In genomic region chr3L:16483524-16484370, dm6 we compare ENCODE assay signal across 1 fruit fly cellular context.
TF ChIP-seq lines count a peak whose summit lies in the region.

TSS of gene aos (minus strand) at chr3L:16483650.

TF ChIP-seq in whole organism, embryonic, 481 proteins besides CTCF, POLR2A, EP300 and RAD21 (continued from another document and continues in another):
- TF ChIP-seq hb (GFP tag; IDR thresholded peaks at IDR 0.05; lab: Robert Waterston, UW; ENCODE audit: partially characterized antibody) (no peak), pros (GFP tag; optimal IDR thresholded peaks at IDR 0.05; lab: Kevin White, UChicago) (no peak), CG16813 (GFP tag; IDR thresholded peaks at IDR 0.05; lab: Robert Waterston, UW; ENCODE audit: partially characterized antibody) (no peak), vnd (GFP tag; IDR thresholded peaks at IDR 0.05; lab: Robert Waterston, UW; ENCODE audit: partially characterized antibody) (no peak), MBD-R2 (GFP tag; IDR thresholded peaks at IDR 0.05; lab: Robert Waterston, UW) (peak; percentile 12; the same call in 1 of the 2 replicates), Spps (tag; optimal IDR thresholded peaks at IDR 0.05; lab: Kevin White, UChicago) (peak; percentile 64), pum (GFP tag; optimal IDR thresholded peaks at IDR 0.05; lab: Kevin White, UChicago) (no peak), Sry-β (GFP tag; optimal IDR thresholded peaks at IDR 0.05; lab: Kevin White, UChicago) (peak; percentile 56), CG1024 (GFP tag; IDR thresholded peaks at IDR 0.05; lab: Robert Waterston, UW) (peak; percentile 36; the same call in 1 of the 2 replicates), CG6272 (GFP tag; IDR thresholded peaks at IDR 0.05; lab: Robert Waterston, UW) (peak; percentile 74), NC2β (GFP tag; optimal IDR thresholded peaks at IDR 0.05; lab: Kevin White, UChicago) (peak; percentile 41), dmrt11E (tag; optimal IDR thresholded peaks at IDR 0.05; lab: Kevin White, UChicago) (peak; percentile 96), CG9727 (GFP tag; optimal IDR thresholded peaks at IDR 0.05; lab: Kevin White, UChicago) (peak; percentile 97), CG12744 (GFP tag; optimal IDR thresholded peaks at IDR 0.05; lab: Kevin White, UChicago) (peak; percentile 10), Bdp1 (GFP tag; optimal IDR thresholded peaks at IDR 0.05; lab: Kevin White, UChicago) (peak; percentile 34), Bgb (GFP tag; IDR thresholded peaks at IDR 0.05; lab: Robert Waterston, UW; ENCODE audit: partially characterized antibody) (peak; percentile 26; the same call in 1 of the 2 replicates), CG34376 (GFP tag; optimal IDR thresholded peaks at IDR 0.05; lab: Kevin White, UChicago) (no peak), Hand (GFP tag; optimal IDR thresholded peaks at IDR 0.05; lab: Kevin White, UChicago) (peak; percentile 69), Doc3 (GFP tag; IDR thresholded peaks at IDR 0.05; lab: Robert Waterston, UW; ENCODE audit: partially characterized antibody) (no peak), Taf1 (GFP tag; IDR thresholded peaks at IDR 0.05; lab: Robert Waterston, UW) (no peak), Hey (tag; optimal IDR thresholded peaks at IDR 0.05; lab: Kevin White, UChicago) (no peak), CG18619 (GFP tag; optimal IDR thresholded peaks at IDR 0.05; lab: Kevin White, UChicago) (peak; percentile 92), prd (optimal IDR thresholded peaks at IDR 0.05; lab: Kevin White, UChicago) (no peak), prd (GFP tag; IDR thresholded peaks at IDR 0.05; lab: Robert Waterston, UW) (peak; percentile 93), NC2α (GFP tag; optimal IDR thresholded peaks at IDR 0.05; lab: Kevin White, UChicago) (no peak), h (optimal IDR thresholded peaks at IDR 0.05; lab: Kevin White, UChicago) (no peak), esg (GFP tag; conservative IDR thresholded peaks at IDR 0.05; lab: Robert Waterston, UW) (peak; percentile 80), salm (tag; optimal IDR thresholded peaks at IDR 0.05; lab: Kevin White, UChicago) (peak; percentile 83), CG15601 (tag; optimal IDR thresholded peaks at IDR 0.05; lab: Kevin White, UChicago) (peak; percentile 90), repo (GFP tag; optimal IDR thresholded peaks at IDR 0.05; lab: Kevin White, UChicago) (no peak), disco-r (GFP tag; optimal IDR thresholded peaks at IDR 0.05; lab: Kevin White, UChicago) (peak; percentile 28), CG30020 (tag; optimal IDR thresholded peaks at IDR 0.05; lab: Kevin White, UChicago) (peak; percentile 81), CG4360 (GFP tag; IDR thresholded peaks at IDR 0.05; lab: Robert Waterston, UW) (peak; percentile 84), CG17359 (tag; optimal IDR thresholded peaks at IDR 0.05; lab: Kevin White, UChicago) (peak; percentile 65), Chrac-16 (GFP tag; optimal IDR thresholded peaks at IDR 0.05; lab: Kevin White, UChicago) (peak; percentile 87), CHES-1-like (GFP tag; optimal IDR thresholded peaks at IDR 0.05; lab: Kevin White, UChicago) (peak; percentile 17), Six4 (GFP tag; optimal IDR thresholded peaks at IDR 0.05; lab: Kevin White, UChicago) (peak; percentile 96), CG16863 (GFP tag; optimal IDR thresholded peaks at IDR 0.05; lab: Kevin White, UChicago) (peak; percentile 1), CG31441 (GFP tag; IDR thresholded peaks at IDR 0.05; lab: Robert Waterston, UW) (peak; percentile 100), CG10959 (GFP tag; IDR thresholded peaks at IDR 0.05; lab: Robert Waterston, UW) (peak; percentile 58), tin (GFP tag; optimal IDR thresholded peaks at IDR 0.05; lab: Kevin White, UChicago) (peak; percentile 94), fd102C (GFP tag; optimal IDR thresholded peaks at IDR 0.05; lab: Kevin White, UChicago) (peak; percentile 59), CG11398 (GFP tag; optimal IDR thresholded peaks at IDR 0.05; lab: Kevin White, UChicago) (no peak), GATAe (GFP tag; conservative IDR thresholded peaks at IDR 0.05; lab: Robert Waterston, UW) (no peak), CG12659 (GFP tag; optimal IDR thresholded peaks at IDR 0.05; lab: Kevin White, UChicago) (peak; percentile 96), mld (GFP tag; IDR thresholded peaks at IDR 0.05; lab: Robert Waterston, UW; ENCODE audit: partially characterized antibody) (peak; percentile 36; the same call in 1 of the 3 replicates), CG1832 (GFP tag; optimal IDR thresholded peaks at IDR 0.05; lab: Kevin White, UChicago) (no peak), CG10366 (GFP tag; IDR thresholded peaks at IDR 0.05; lab: Robert Waterston, UW) (peak; percentile 77), CG7963 (GFP tag; IDR thresholded peaks at IDR 0.05; lab: Robert Waterston, UW; ENCODE audit: partially characterized antibody) (no peak), CG11723 (GFP tag; optimal IDR thresholded peaks at IDR 0.05; lab: Kevin White, UChicago) (peak; percentile 88), lmd (GFP tag; IDR thresholded peaks at IDR 0.05; lab: Robert Waterston, UW) (peak; percentile 71), E2f1 (GFP tag; IDR thresholded peaks at IDR 0.05; lab: Robert Waterston, UW) (peak; percentile 86), hkb (optimal IDR thresholded peaks at IDR 0.05; lab: Kevin White, UChicago) (no peak), hkb (GFP tag; IDR thresholded peaks at IDR 0.05; lab: Robert Waterston, UW) (peak; percentile 86), pita (GFP tag; optimal IDR thresholded peaks at IDR 0.05; lab: Kevin White, UChicago) (no peak), crc (GFP tag; optimal IDR thresholded peaks at IDR 0.05; lab: Kevin White, UChicago) (no peak), CG2202 (tag; optimal IDR thresholded peaks at IDR 0.05; lab: Kevin White, UChicago) (peak; percentile 82), CG31388 (GFP tag; optimal IDR thresholded peaks at IDR 0.05; lab: Kevin White, UChicago) (peak; percentile 45), Dip3 (GFP tag; optimal IDR thresholded peaks at IDR 0.05; lab: Kevin White, UChicago) (peak; percentile 28), slp2 (GFP tag; optimal IDR thresholded peaks at IDR 0.05; lab: Kevin White, UChicago) (peak; percentile 47), CG11560 (tag; IDR thresholded peaks at IDR 0.05; lab: Robert Waterston, UW) (peak; percentile 68; the same call in 1 of the 3 replicates), CG15696 (tag; optimal IDR thresholded peaks at IDR 0.05; lab: Kevin White, UChicago) (peak; percentile 95), ash1 (GFP tag; optimal IDR thresholded peaks at IDR 0.05; lab: Kevin White, UChicago) (no peak), CG1233 (GFP tag; optimal IDR thresholded peaks at IDR 0.05; lab: Kevin White, UChicago) (peak; percentile 89), CG10565 (GFP tag; optimal IDR thresholded peaks at IDR 0.05; lab: Kevin White, UChicago) (peak; percentile 43), Hsf (GFP tag; optimal IDR thresholded peaks at IDR 0.05; lab: Kevin White, UChicago) (peak; percentile 67), nom (GFP tag; optimal IDR thresholded peaks at IDR 0.05; lab: Kevin White, UChicago) (peak; percentile 75), fu2 (GFP tag; optimal IDR thresholded peaks at IDR 0.05; lab: Kevin White, UChicago) (peak; percentile 37), abd-A (tag; optimal IDR thresholded peaks at IDR 0.05; lab: Kevin White, UChicago) (no peak), CG17912 (GFP tag; optimal IDR thresholded peaks at IDR 0.05; lab: Kevin White, UChicago) (no peak), zfh1 (GFP tag; IDR thresholded peaks at IDR 0.05; lab: Robert Waterston, UW) (peak; percentile 84), insv (GFP tag; optimal IDR thresholded peaks at IDR 0.05; lab: Kevin White, UChicago) (peak in 1 of 2 experiments; percentile 61), CG18476 (GFP tag; optimal IDR thresholded peaks at IDR 0.05; lab: Kevin White, UChicago) (peak; percentile 88), CG11085 (GFP tag; IDR thresholded peaks at IDR 0.05; lab: Robert Waterston, UW) (peak; percentile 54; the same call in 1 of the 2 replicates), zfh2 (GFP tag; optimal IDR thresholded peaks at IDR 0.05; lab: Kevin White, UChicago) (peak; percentile 50), CG12219 (GFP tag; optimal IDR thresholded peaks at IDR 0.05; lab: Kevin White, UChicago) (peak; percentile 56), eve (GFP tag; optimal IDR thresholded peaks at IDR 0.05; lab: Kevin White, UChicago) (peak in 1 of 2 experiments; percentile 95), CG8290 (GFP tag; optimal IDR thresholded peaks at IDR 0.05; lab: Kevin White, UChicago) (no peak), CG8290 (tag; optimal IDR thresholded peaks at IDR 0.05; lab: Kevin White, UChicago) (peak in 1 of 2 experiments; percentile 47), CG4854 (GFP tag; optimal IDR thresholded peaks at IDR 0.05; lab: Kevin White, UChicago) (peak; percentile 19), CG3995 (GFP tag; optimal IDR thresholded peaks at IDR 0.05; lab: Kevin White, UChicago) (no peak), Ssrp (tag; optimal IDR thresholded peaks at IDR 0.05; lab: Kevin White, UChicago) (peak; percentile 95), CG10274 (GFP tag; optimal IDR thresholded peaks at IDR 0.05; lab: Kevin White, UChicago) (peak; percentile 53), CG13123 (GFP tag; optimal IDR thresholded peaks at IDR 0.05; lab: Kevin White, UChicago) (peak; percentile 74), Bteb2 (GFP tag; optimal IDR thresholded peaks at IDR 0.05; lab: Kevin White, UChicago) (no peak), dmrt99B (tag; optimal IDR thresholded peaks at IDR 0.05; lab: Kevin White, UChicago) (peak; percentile 93), CG2712 (tag; optimal IDR thresholded peaks at IDR 0.05; lab: Kevin White, UChicago) (peak; percentile 98), CG43689 (GFP tag; IDR thresholded peaks at IDR 0.05; lab: Robert Waterston, UW) (peak; percentile 18; the same call in 1 of the 2 replicates), CG7987 (GFP tag; optimal IDR thresholded peaks at IDR 0.05; lab: Kevin White, UChicago) (peak; percentile 33), run (tag; optimal IDR thresholded peaks at IDR 0.05; lab: Kevin White, UChicago) (peak; percentile 86), CG3726 (GFP tag; IDR thresholded peaks at IDR 0.05; lab: Robert Waterston, UW) (peak; percentile 74; the same call in 2 of the 3 replicates), pnt (GFP tag; optimal IDR thresholded peaks at IDR 0.05; lab: Kevin White, UChicago) (peak; percentile 44), tx (GFP tag; optimal IDR thresholded peaks at IDR 0.05; lab: Kevin White, UChicago) (peak; percentile 24), B-H1 (GFP tag; IDR thresholded peaks at IDR 0.05; lab: Robert Waterston, UW) (0 out of 3 replicates have a peak, but pooled peaks have one; percentile 27), CG10462 (GFP tag; optimal IDR thresholded peaks at IDR 0.05; lab: Kevin White, UChicago) (peak; percentile 81), CG30431 (GFP tag; optimal IDR thresholded peaks at IDR 0.05; lab: Kevin White, UChicago) (peak; percentile 88), lab (GFP tag; optimal IDR thresholded peaks at IDR 0.05; lab: Kevin White, UChicago) (peak; percentile 84), tup (GFP tag; optimal IDR thresholded peaks at IDR 0.05; lab: Kevin White, UChicago) (peak; percentile 57), CG42726 (GFP tag; IDR thresholded peaks at IDR 0.05; lab: Robert Waterston, UW; ENCODE audit: partially characterized antibody) (no peak), CkIIα-i1 (GFP tag; IDR thresholded peaks at IDR 0.05; lab: Robert Waterston, UW) (no peak), CG15514 (GFP tag; optimal IDR thresholded peaks at IDR 0.05; lab: Kevin White, UChicago) (peak; percentile 56), CG13296 (GFP tag; optimal IDR thresholded peaks at IDR 0.05; lab: Kevin White, UChicago) (peak; percentile 87), CG31224 (GFP tag; IDR thresholded peaks at IDR 0.05; lab: Robert Waterston, UW) (peak; percentile 48), CG14710 (tag; optimal IDR thresholded peaks at IDR 0.05; lab: Kevin White, UChicago) (peak; percentile 97), CG16779 (GFP tag; IDR thresholded peaks at IDR 0.05; lab: Robert Waterston, UW) (no peak), CG17829 (tag; optimal IDR thresholded peaks at IDR 0.05; lab: Kevin White, UChicago) (peak; percentile 98), CG6175 (GFP tag; IDR thresholded peaks at IDR 0.05; lab: Robert Waterston, UW) (peak; percentile 50; the same call in 1 of the 3 replicates), bcd (GFP tag; optimal IDR thresholded peaks at IDR 0.05; lab: Kevin White, UChicago) (peak; percentile 85), CG8478 (optimal IDR thresholded peaks at IDR 0.05; lab: Kevin White, UChicago) (no peak), vvl (GFP tag; IDR thresholded peaks at IDR 0.05; lab: Robert Waterston, UW) (peak; percentile 86), CG9437 (GFP tag; optimal IDR thresholded peaks at IDR 0.05; lab: Kevin White, UChicago) (peak; percentile 94), NfI (GFP tag; optimal IDR thresholded peaks at IDR 0.05; lab: Kevin White, UChicago) (peak; percentile 79), CG5180 (GFP tag; optimal IDR thresholded peaks at IDR 0.05; lab: Kevin White, UChicago) (peak; percentile 83), ci (GFP tag; IDR thresholded peaks at IDR 0.05; lab: Robert Waterston, UW) (no peak), CG17186 (GFP tag; optimal IDR thresholded peaks at IDR 0.05; lab: Kevin White, UChicago) (no peak), emc (GFP tag; optimal IDR thresholded peaks at IDR 0.05; lab: Kevin White, UChicago) (peak; percentile 5), CG6654 (GFP tag; optimal IDR thresholded peaks at IDR 0.05; lab: Kevin White, UChicago) (peak; percentile 79), wdn (GFP tag; IDR thresholded peaks at IDR 0.05; lab: Robert Waterston, UW) (peak; percentile 39; the same call in 1 of the 2 replicates), Atf-2 (GFP tag; optimal IDR thresholded peaks at IDR 0.05; lab: Kevin White, UChicago) (peak; percentile 56), CG13775 (GFP tag; optimal IDR thresholded peaks at IDR 0.05; lab: Kevin White, UChicago) (peak; percentile 97), CG13287 (GFP tag; IDR thresholded peaks at IDR 0.05; lab: Robert Waterston, UW; ENCODE audit: partially characterized antibody) (no peak), hbn (GFP tag; IDR thresholded peaks at IDR 0.05; lab: Robert Waterston, UW; ENCODE audit: partially characterized antibody) (no peak), slbo (GFP tag; IDR thresholded peaks at IDR 0.05; lab: Robert Waterston, UW) (peak; percentile 82), Trl (optimal IDR thresholded peaks at IDR 0.05; lab: Kevin White, UChicago) (peak in 1 of 2 experiments; percentile 75), Trl (GFP tag; optimal IDR thresholded peaks at IDR 0.05; lab: Kevin White, UChicago) (peak; percentile 0), Max (GFP tag; optimal IDR thresholded peaks at IDR 0.05; lab: Kevin White, UChicago) (peak; percentile 87), Abd-B (GFP tag; optimal IDR thresholded peaks at IDR 0.05; lab: Kevin White, UChicago) (peak; percentile 57), ham (GFP tag; IDR thresholded peaks at IDR 0.05; lab: Robert Waterston, UW) (no peak), Lpt (GFP tag; optimal IDR thresholded peaks at IDR 0.05; lab: Kevin White, UChicago) (no peak), Hr51 (GFP tag; optimal IDR thresholded peaks at IDR 0.05; lab: Kevin White, UChicago) (peak; percentile 57 to 93)
